Fruit fly (Drosophila melanogaster): ENCODE measurements around the gene Set8.
A peak's percentile ranks its signal among the peaks of the same experiment; 100 is the strongest.

Gene Set8

DNA sequence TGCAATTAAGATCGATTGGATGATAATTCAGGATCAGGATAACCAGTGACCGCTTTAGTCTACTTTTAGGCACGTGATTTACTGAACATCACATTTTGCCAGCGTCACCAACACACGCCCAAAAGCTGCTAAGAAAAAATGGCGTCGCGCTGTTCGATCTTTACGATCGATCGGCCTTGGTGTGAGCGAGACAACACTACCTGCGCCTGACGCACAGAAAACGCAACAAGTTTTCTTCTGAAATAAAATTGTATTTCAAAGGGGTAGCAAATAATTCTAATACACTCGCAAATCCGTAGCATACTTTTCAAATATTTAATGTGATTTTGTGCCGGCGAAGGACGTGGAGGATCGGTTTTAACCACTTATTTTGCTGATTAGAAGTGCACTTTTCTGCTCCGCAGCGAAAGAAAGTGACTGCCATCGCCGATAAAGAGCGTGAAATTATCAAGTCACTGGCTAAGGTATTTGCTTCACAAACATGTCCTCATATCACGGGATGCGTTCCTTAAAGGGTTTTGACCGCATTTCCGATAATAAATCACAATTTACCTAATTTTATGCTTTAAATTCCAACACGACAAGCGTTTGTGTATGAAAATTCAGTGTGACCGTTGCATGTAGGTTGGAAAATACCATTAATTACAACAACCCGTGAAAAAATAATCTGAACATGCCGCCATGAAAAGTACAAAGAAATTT, 7.7 kb upstream of the Set8 start (continued):
- TF ChIP-seq eve (GFP tag; optimal IDR thresholded peaks at IDR 0.05): no peak
- TF ChIP-seq Hmr (GFP tag; optimal IDR thresholded peaks at IDR 0.05): no peak
- TF ChIP-seq CG30403 (GFP tag; optimal IDR thresholded peaks at IDR 0.05): no peak
- no peak for TF ChIP-seq CG4328 (GFP tag; optimal IDR thresholded peaks at IDR 0.05)
- TF ChIP-seq gt (GFP tag; IDR thresholded peaks at IDR 0.05): no peak
- TF ChIP-seq CG14667 (GFP tag; IDR thresholded peaks at IDR 0.05): no peak
- TF ChIP-seq onecut (GFP tag; IDR thresholded peaks at IDR 0.05): peak; percentile 87
- TF ChIP-seq exex (tag; optimal IDR thresholded peaks at IDR 0.05): no peak
- no peak for TF ChIP-seq Hr51 (GFP tag; optimal IDR thresholded peaks at IDR 0.05)
- TF ChIP-seq scrt (GFP tag; optimal IDR thresholded peaks at IDR 0.05): peak; percentile 70
- no peak for TF ChIP-seq Oaz (GFP tag; IDR thresholded peaks at IDR 0.05)
- peak; percentile 67 for TF ChIP-seq MESR4 (GFP tag; optimal IDR thresholded peaks at IDR 0.05)
- no peak for TF ChIP-seq CG10274 (GFP tag; optimal IDR thresholded peaks at IDR 0.05)
- TF ChIP-seq CG32767 (GFP tag; IDR thresholded peaks at IDR 0.05): no peak
- TF ChIP-seq Pdp1 (GFP tag; optimal IDR thresholded peaks at IDR 0.05): peak in 1 of 2 experiments; percentile 12
- no peak for TF ChIP-seq Camta (GFP tag; optimal IDR thresholded peaks at IDR 0.05)
- TF ChIP-seq CG7357 (GFP tag; IDR thresholded peaks at IDR 0.05): no peak
- peak; percentile 26 for TF ChIP-seq CG8478 (optimal IDR thresholded peaks at IDR 0.05)
- peak; percentile 90 for TF ChIP-seq grn (GFP tag; optimal IDR thresholded peaks at IDR 0.05)
- TF ChIP-seq chinmo (GFP tag; IDR thresholded peaks at IDR 0.05; ENCODE audit: partially characterized antibody): 0 out of 4 replicates have a peak, but pooled peaks have one; percentile 72
- TF ChIP-seq CG9932 (GFP tag; IDR thresholded peaks at IDR 0.05): no peak
- TF ChIP-seq CG9797 (GFP tag; optimal IDR thresholded peaks at IDR 0.05): no peak
- no peak for TF ChIP-seq HLHmδ (GFP tag; optimal IDR thresholded peaks at IDR 0.05)
- TF ChIP-seq CG2199 (GFP tag; IDR thresholded peaks at IDR 0.05): no peak
- no peak for TF ChIP-seq CG3726 (GFP tag; IDR thresholded peaks at IDR 0.05)
- TF ChIP-seq CG17328 (GFP tag; IDR thresholded peaks at IDR 0.05): no peak
- TF ChIP-seq CG3407 (GFP tag; optimal IDR thresholded peaks at IDR 0.05): no peak
- TF ChIP-seq ftz-f1 (GFP tag; optimal IDR thresholded peaks at IDR 0.05): peak; percentile 95
- no peak for TF ChIP-seq kay (GFP tag; optimal IDR thresholded peaks at IDR 0.05)
- no peak for TF ChIP-seq CG11398 (GFP tag; optimal IDR thresholded peaks at IDR 0.05)
- TF ChIP-seq Meics (GFP tag; optimal IDR thresholded peaks at IDR 0.05): no peak
- TF ChIP-seq HmgZ (tag; optimal IDR thresholded peaks at IDR 0.05): peak; percentile 56
- TF ChIP-seq CG34376 (GFP tag; optimal IDR thresholded peaks at IDR 0.05): peak; percentile 12
- no peak for TF ChIP-seq ems (GFP tag; optimal IDR thresholded peaks at IDR 0.05)
- TF ChIP-seq CoRest (tag; optimal IDR thresholded peaks at IDR 0.05): peak; percentile 31
- no peak for TF ChIP-seq Hsf (GFP tag; optimal IDR thresholded peaks at IDR 0.05)
- no peak for TF ChIP-seq CG18476 (GFP tag; optimal IDR thresholded peaks at IDR 0.05)

DNA sequence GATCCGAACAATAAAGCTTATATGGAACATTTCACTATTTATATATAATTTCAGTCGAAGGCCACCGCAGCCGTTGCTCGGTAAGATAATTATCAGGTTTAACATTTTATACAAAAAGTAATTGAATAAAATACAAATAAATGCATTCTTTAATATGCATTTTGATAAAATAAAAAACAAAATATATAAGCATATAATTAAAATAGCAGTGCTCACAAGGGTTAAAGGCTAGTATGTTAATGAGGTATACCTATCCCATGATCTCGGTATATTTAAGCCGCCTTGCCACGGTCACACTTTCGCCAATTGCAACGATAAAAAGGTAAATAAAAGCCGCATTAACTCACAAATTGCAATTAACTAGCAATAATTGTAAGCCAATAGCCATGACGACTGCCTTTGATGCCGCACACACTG, 7.0 kb upstream of the Set8 start, which contains the start of gene Polr2I:
Gene Polr2I, plus strand, starts transcription at position 289 of the 417 bp plus-strand sequence.
- TF ChIP-seq Meics (GFP tag; optimal IDR thresholded peaks at IDR 0.05): peak; percentile 25
- TF ChIP-seq grau (tag; optimal IDR thresholded peaks at IDR 0.05): peak; percentile 55
- peak; percentile 47; the same call in 1 of the 2 replicates for TF ChIP-seq Ptx1 (GFP tag; IDR thresholded peaks at IDR 0.05)
- TF ChIP-seq crc (GFP tag; optimal IDR thresholded peaks at IDR 0.05): no peak
- no peak for TF ChIP-seq CG6813 (GFP tag; optimal IDR thresholded peaks at IDR 0.05)
- no peak for TF ChIP-seq CG8281 (tag; optimal IDR thresholded peaks at IDR 0.05)
- peak; percentile 37 for TF ChIP-seq CG9215 (GFP tag; IDR thresholded peaks at IDR 0.05)
- TF ChIP-seq slbo (GFP tag; IDR thresholded peaks at IDR 0.05): peak; percentile 57; the same call in 1 of the 2 replicates
- TF ChIP-seq CG3995 (GFP tag; optimal IDR thresholded peaks at IDR 0.05): peak; percentile 29
- no peak for TF ChIP-seq D (optimal IDR thresholded peaks at IDR 0.05)
- TF ChIP-seq D (GFP tag; optimal IDR thresholded peaks at IDR 0.05): no peak
- 0 out of 2 replicates have a peak, but pooled peaks have one; percentile 25 for TF ChIP-seq CG42726 (GFP tag; IDR thresholded peaks at IDR 0.05; ENCODE audit: partially characterized antibody)
- peak; percentile 21 for TF ChIP-seq PHDP (tag; optimal IDR thresholded peaks at IDR 0.05)
- TF ChIP-seq NC2β (GFP tag; optimal IDR thresholded peaks at IDR 0.05): no peak
- TF ChIP-seq HLH4C (GFP tag; IDR thresholded peaks at IDR 0.05; ENCODE audit: partially characterized antibody): no peak
- TF ChIP-seq Nf-YC (tag; optimal IDR thresholded peaks at IDR 0.05): peak; percentile 34

All from whole organism, embryonic.